Fruit fly (Drosophila melanogaster) whole organism, embryonic: ENCODE results near the gene Tailor.

Source experiments
- CG10147 ChIP-seq: fragments of 200-800 bp; sonication (Bioruptor generic); optimal IDR thresholded peaks from 2 replicates; lab custom pipeline; 2019; ENCODE audit warnings: missing biosample characterization, mild to moderate bottlenecking, missing genetic modification characterization, moderate library complexity
- CG11504 ChIP-seq: fragments of 200-800 bp; sonication (Bioruptor generic); optimal IDR thresholded peaks from 3 replicates; lab custom pipeline; 2019; ENCODE audit warnings: missing biosample characterization, mild to moderate bottlenecking, missing genetic modification characterization, moderate library complexity
- CG12744 ChIP-seq: fragments of 200-800 bp; sonication (Bioruptor generic); optimal IDR thresholded peaks from 2 replicates; lab custom pipeline; 2016; ENCODE audit warnings: missing biosample characterization, missing genetic modification characterization
- CG1529 ChIP-seq: fragments of 200-800 bp; sonication (Bioruptor generic); optimal IDR thresholded peaks from 3 replicates; lab custom pipeline; 2018; ENCODE audit warnings: missing biosample characterization, missing genetic modification characterization
- CG15479 ChIP-seq: fragments of 200-800 bp; sonication (Bioruptor generic); optimal IDR thresholded peaks from 3 replicates; lab custom pipeline; 2019; ENCODE audit warnings: missing biosample characterization, mild to moderate bottlenecking, missing genetic modification characterization, moderate library complexity
- CG15601 ChIP-seq: fragments of 200-800 bp; sonication (Bioruptor generic); optimal IDR thresholded peaks from 3 replicates; lab custom pipeline; 2019; ENCODE audit warnings: missing biosample characterization, mild to moderate bottlenecking, missing genetic modification characterization, moderate library complexity
- CG1602 ChIP-seq: fragments of 200-800 bp; sonication (Bioruptor generic); optimal IDR thresholded peaks from 3 replicates; lab custom pipeline; 2016; ENCODE audit warnings: missing biosample characterization, missing genetic modification characterization
- CG17385 ChIP-seq: fragments of 200-800 bp; sonication (Bioruptor generic); optimal IDR thresholded peaks from 3 replicates; lab custom pipeline; 2018; ENCODE audit warnings: missing biosample characterization, mild to moderate bottlenecking, missing genetic modification characterization
- CG1832 ChIP-seq: fragments of 200-800 bp; sonication (Bioruptor generic); optimal IDR thresholded peaks from 2 replicates; lab custom pipeline; 2017; ENCODE audit warnings: missing biosample characterization, mild to moderate bottlenecking, missing genetic modification characterization, inconsistent platforms
- CG34376 ChIP-seq: fragments of 200-800 bp; sonication (Bioruptor generic); optimal IDR thresholded peaks from 2 replicates; lab custom pipeline; 2018; ENCODE audit warnings: missing biosample characterization, mild to moderate bottlenecking, missing genetic modification characterization
- CG3995 ChIP-seq: fragments of 200-800 bp; sonication (Bioruptor generic); optimal IDR thresholded peaks from 3 replicates; lab custom pipeline; 2016; ENCODE audit warnings: missing biosample characterization, missing genetic modification characterization
- CG4282 ChIP-seq: fragments of 200-800 bp; sonication (Bioruptor generic); optimal IDR thresholded peaks from 2 replicates; lab custom pipeline; 2016; ENCODE audit warnings: missing biosample characterization, missing genetic modification characterization
- CG4360 ChIP-seq: fragments of 200-800 bp; sonication (Bioruptor generic); IDR thresholded peaks from 2 replicates; pipeline ENCODE4 v1.3.6; 2022; ENCODE audit warnings: missing biosample characterization, missing genetic modification characterization
- CG6683 ChIP-seq: fragments of 200-800 bp; sonication (Bioruptor generic); optimal IDR thresholded peaks from 2 replicates; lab custom pipeline; 2017; ENCODE audit warnings: missing biosample characterization, mild to moderate bottlenecking, missing genetic modification characterization, missing genetic modification reagents
- CG8924 ChIP-seq: fragments of 200-800 bp; optimal IDR thresholded peaks from 3 replicates; lab custom pipeline; 2019; ENCODE audit warnings: missing biosample characterization, mild to moderate bottlenecking, missing genetic modification characterization, moderate library complexity
- Camta ChIP-seq: fragments of 200-800 bp; sonication (Bioruptor generic); optimal IDR thresholded peaks from 2 replicates; lab custom pipeline; 2016; ENCODE audit warnings: missing biosample characterization, missing genetic modification characterization
- D ChIP-seq, 2 experiments: fragments of 200-800 bp in 1 of 2; fragments of >200 bp in 1 of 2; sonication (Bioruptor generic) in 1 of 2; optimal IDR thresholded peaks; 2 replicates in 1 of 2; 3 replicates in 1 of 2; lab custom pipeline; 2017; ENCODE audit warnings: mild to moderate bottlenecking in 1 of 2, missing biosample characterization in 1 of 2, missing genetic modification characterization in 1 of 2, missing genetic modification reagents in 1 of 2
- Dll ChIP-seq: fragments of 200-800 bp; sonication (Bioruptor generic); IDR thresholded peaks from 4 replicates; pipeline ENCODE4 v1.3.6; 2022; ENCODE audit warnings: missing biosample characterization, missing genetic modification characterization; ENCODE audit not compliant: partially characterized antibody
- ERR ChIP-seq: fragments of 200-800 bp; sonication (Bioruptor generic); optimal IDR thresholded peaks from 2 replicates; lab custom pipeline; 2016; ENCODE audit warnings: missing biosample characterization, missing genetic modification characterization
- Kr ChIP-seq: fragments of 200-800 bp; sonication (Bioruptor generic); optimal IDR thresholded peaks from 2 replicates; lab custom pipeline; 2017; ENCODE audit warnings: missing biosample characterization, mild to moderate bottlenecking, missing genetic modification characterization
- Optix ChIP-seq: fragments of 200-800 bp; sonication (Bioruptor generic); IDR thresholded peaks from 3 replicates; pipeline ENCODE4 v1.3.6; 2022; ENCODE audit warnings: missing biosample characterization, missing genetic modification characterization
- Pdp1 ChIP-seq, 2 experiments: fragments of 200-800 bp; sonication (Bioruptor generic); optimal IDR thresholded peaks; 3 replicates each; lab custom pipeline; 2016; ENCODE audit warnings: missing biosample characterization in 2 of 2, missing genetic modification characterization in 2 of 2, mild to moderate bottlenecking in 1 of 2, moderate library complexity in 1 of 2
- Poxn ChIP-seq: fragments of 200-800 bp; sonication (Bioruptor generic); IDR thresholded peaks from 2 replicates; pipeline ENCODE4 v1.3.6; 2022; ENCODE audit warnings: missing biosample characterization, missing genetic modification characterization
- Trl ChIP-seq, 3 experiments: fragments of >200 bp in 2 of 3; fragments of 200-800 bp in 1 of 3; sonication (Bioruptor generic) in 1 of 3; optimal IDR thresholded peaks; 2 replicates in 1 of 3; 3 replicates in 2 of 3; lab custom pipeline; 2016 to 2017; ENCODE audit warnings: missing biosample characterization in 1 of 3, missing genetic modification characterization in 1 of 3
- ac ChIP-seq: fragments of 200-800 bp; sonication (Bioruptor generic); optimal IDR thresholded peaks from 3 replicates; lab custom pipeline; 2017; ENCODE audit warnings: missing biosample characterization, mild to moderate bottlenecking, missing genetic modification characterization
- bsh ChIP-seq, 2 experiments: fragments of 200-800 bp; sonication (Bioruptor generic); optimal IDR thresholded peaks; 2 replicates each; lab custom pipeline; 2017 to 2018; ENCODE audit warnings: mild to moderate bottlenecking in 2 of 2, missing biosample characterization in 2 of 2, missing genetic modification characterization in 2 of 2, moderate library complexity in 1 of 2
- cad ChIP-seq: fragments of >200 bp; optimal IDR thresholded peaks from 2 replicates; lab custom pipeline; 2017; ENCODE audit warnings: missing biosample characterization, missing genetic modification characterization
- cg ChIP-seq: fragments of 200-800 bp; sonication (Bioruptor generic); optimal IDR thresholded peaks from 3 replicates; lab custom pipeline; 2019; ENCODE audit warnings: missing biosample characterization, mild to moderate bottlenecking, missing genetic modification characterization, moderate library complexity
- chinmo ChIP-seq: fragments of 200-800 bp; sonication (Bioruptor generic); IDR thresholded peaks from 4 replicates; pipeline ENCODE4 v1.3.6; 2022; ENCODE audit warnings: missing biosample characterization, missing genetic modification characterization; ENCODE audit not compliant: partially characterized antibody
- chn ChIP-seq: fragments of 200-800 bp; sonication (Bioruptor generic); optimal IDR thresholded peaks from 2 replicates; lab custom pipeline; 2016; ENCODE audit warnings: missing biosample characterization, missing genetic modification characterization
- ci ChIP-seq: fragments of 200-800 bp; sonication (Bioruptor generic); IDR thresholded peaks from 3 replicates; pipeline ENCODE4 v1.3.6; 2022; ENCODE audit warnings: missing biosample characterization, missing genetic modification characterization
- crc ChIP-seq: fragments of 200-800 bp; sonication (Bioruptor generic); optimal IDR thresholded peaks from 2 replicates; lab custom pipeline; 2016; ENCODE audit warnings: missing biosample characterization, missing genetic modification characterization
- crol ChIP-seq: fragments of 200-800 bp; sonication (Bioruptor generic); IDR thresholded peaks from 2 replicates; pipeline ENCODE4 v1.3.6; 2022; ENCODE audit warnings: missing biosample characterization, missing genetic modification characterization
- fu2 ChIP-seq: fragments of 200-800 bp; sonication (Bioruptor generic); optimal IDR thresholded peaks from 2 replicates; lab custom pipeline; 2016; ENCODE audit warnings: missing biosample characterization, missing genetic modification characterization
- gcm ChIP-seq: fragments of 200-800 bp; sonication (Bioruptor generic); optimal IDR thresholded peaks from 2 replicates; lab custom pipeline; 2019; ENCODE audit warnings: missing biosample characterization, mild to moderate bottlenecking, missing genetic modification characterization, moderate library complexity
- kni ChIP-seq: fragments of 200-800 bp; sonication (Bioruptor generic); optimal IDR thresholded peaks from 3 replicates; lab custom pipeline; 2017; ENCODE audit warnings: mild to moderate bottlenecking, missing biosample characterization, missing genetic modification reagents, missing genetic modification characterization
- lilli ChIP-seq: fragments of 200-800 bp; sonication (Bioruptor generic); optimal IDR thresholded peaks from 3 replicates; lab custom pipeline; 2016; ENCODE audit warnings: missing biosample characterization, missing genetic modification characterization
- nerfin-1 ChIP-seq: fragments of 200-800 bp; sonication (Bioruptor generic); optimal IDR thresholded peaks from 3 replicates; lab custom pipeline; 2019; ENCODE audit warnings: missing biosample characterization, mild to moderate bottlenecking, missing genetic modification characterization, moderate library complexity
- nom ChIP-seq: fragments of 200-800 bp; sonication (Bioruptor generic); optimal IDR thresholded peaks from 2 replicates; lab custom pipeline; 2017; ENCODE audit warnings: missing biosample characterization, missing genetic modification characterization, mild to moderate bottlenecking, moderate library complexity, missing genetic modification reagents
- pita ChIP-seq: fragments of 200-800 bp; sonication (Bioruptor generic); optimal IDR thresholded peaks from 2 replicates; lab custom pipeline; 2017; ENCODE audit warnings: missing biosample characterization, mild to moderate bottlenecking, missing genetic modification characterization
- pros ChIP-seq: fragments of 200-800 bp; sonication (Bioruptor generic); optimal IDR thresholded peaks from 3 replicates; lab custom pipeline; 2019; ENCODE audit warnings: missing biosample characterization, mild to moderate bottlenecking, missing genetic modification characterization, moderate library complexity
- seq ChIP-seq: fragments of 200-800 bp; sonication (Bioruptor generic); IDR thresholded peaks from 2 replicates; pipeline ENCODE4 v1.3.6; 2022; ENCODE audit warnings: missing biosample characterization, missing genetic modification characterization
- sna ChIP-seq: fragments of 200-800 bp; sonication (Bioruptor generic); IDR thresholded peaks from 2 replicates; pipeline ENCODE4 v1.3.6; 2022; ENCODE audit warnings: missing biosample characterization, missing genetic modification characterization; ENCODE audit not compliant: partially characterized antibody
- sqz ChIP-seq: fragments of 200-800 bp; sonication (Bioruptor generic); optimal IDR thresholded peaks from 3 replicates; lab custom pipeline; 2018; ENCODE audit warnings: missing biosample characterization, mild to moderate bottlenecking, missing genetic modification characterization
- tx ChIP-seq: fragments of 200-800 bp; sonication (Bioruptor generic); optimal IDR thresholded peaks from 2 replicates; lab custom pipeline; 2016; ENCODE audit warnings: missing biosample characterization, missing genetic modification characterization
- yki ChIP-seq: fragments of >200 bp; optimal IDR thresholded peaks from 3 replicates; lab custom pipeline; 2018
- z ChIP-seq: fragments of 200-800 bp; sonication (Bioruptor generic); IDR thresholded peaks from 3 replicates; pipeline ENCODE4 v1.3.6; 2022; ENCODE audit warnings: missing biosample characterization, missing genetic modification characterization
- zen ChIP-seq: fragments of 200-800 bp; sonication (Bioruptor generic); optimal IDR thresholded peaks from 3 replicates; lab custom pipeline; 2018; ENCODE audit warnings: missing biosample characterization, mild to moderate bottlenecking, missing genetic modification characterization, moderate library complexity

The Tailor gene

dm6 chr3R:7109760-7110303 lies 23.9 kb upstream of the Tailor start:
- TF ChIP-seq lilli (GFP tag; lab: Kevin White, UChicago) (no peak), CG4360 (GFP tag; lab: Robert Waterston, UW) (peak; percentile 96), ERR (GFP tag; lab: Kevin White, UChicago) (no peak), CG10147 (GFP tag; lab: Kevin White, UChicago) (no peak), Optix (GFP tag; lab: Robert Waterston, UW) (no peak), CG3995 (GFP tag; lab: Kevin White, UChicago) (no peak), pita (GFP tag; lab: Kevin White, UChicago) (no peak), bsh (GFP tag; optimal IDR thresholded peaks at IDR 0.05; lab: Kevin White, UChicago) (peak in 1 of 2 experiments; percentile 50), CG11504 (tag; lab: Kevin White, UChicago) (peak; percentile 25), chn (GFP tag; lab: Kevin White, UChicago) (peak; percentile 62), ci (GFP tag; lab: Robert Waterston, UW) (peak; percentile 51; the same call in 2 of the 3 replicates), yki (peak; percentile 71), gcm (GFP tag; lab: Kevin White, UChicago) (peak; percentile 54), CG34376 (GFP tag; lab: Kevin White, UChicago) (no peak), CG1529 (GFP tag; lab: Kevin White, UChicago) (no peak), CG12744 (GFP tag; lab: Kevin White, UChicago) (no peak), pros (peak; percentile 78), CG4282 (GFP tag; lab: Kevin White, UChicago) (no peak), nerfin-1 (tag; lab: Kevin White, UChicago) (peak; percentile 22), D (optimal IDR thresholded peaks at IDR 0.05; lab: Kevin White, UChicago) (peak; percentile 72), D (GFP tag; optimal IDR thresholded peaks at IDR 0.05; lab: Kevin White, UChicago) (no peak), z (GFP tag; lab: Robert Waterston, UW) (peak; percentile 61; the same call in 1 of the 3 replicates), CG8924 (tag; lab: Kevin White, UChicago) (peak; percentile 14), CG17385 (GFP tag; lab: Kevin White, UChicago) (peak; percentile 70), Poxn (GFP tag; lab: Robert Waterston, UW) (no peak), CG15479 (GFP tag; lab: Kevin White, UChicago) (peak; percentile 95), cad (GFP tag; lab: Kevin White, UChicago) (peak; percentile 68), tx (GFP tag; lab: Kevin White, UChicago) (no peak), seq (0 out of 2 replicates have a peak, but pooled peaks have one; percentile 12), CG15601 (no peak), Pdp1 (GFP tag; optimal IDR thresholded peaks at IDR 0.05; lab: Kevin White, UChicago) (peak in 1 of 2 experiments; percentile 92), CG1602 (GFP tag; lab: Kevin White, UChicago) (no peak), kni (GFP tag; lab: Kevin White, UChicago) (peak; percentile 71), Dll (GFP tag; lab: Robert Waterston, UW) (0 out of 4 replicates have a peak, but pooled peaks have one; percentile 20), sna (GFP tag; lab: Robert Waterston, UW) (peak; percentile 30; the same call in 1 of the 2 replicates), chinmo (GFP tag; lab: Robert Waterston, UW) (peak; percentile 78; the same call in 1 of the 4 replicates), zen (tag; lab: Kevin White, UChicago) (peak; percentile 43), cg (peak; percentile 83), fu2 (GFP tag; lab: Kevin White, UChicago) (no peak), Camta (no peak), crc (GFP tag; lab: Kevin White, UChicago) (no peak), Kr (GFP tag; lab: Kevin White, UChicago) (peak; percentile 31), sqz (GFP tag; lab: Kevin White, UChicago) (peak; percentile 25), CG6683 (GFP tag; lab: Kevin White, UChicago) (no peak), nom (GFP tag; lab: Kevin White, UChicago) (peak; percentile 57), crol (peak; percentile 12; the same call in 1 of the 2 replicates), CG1832 (GFP tag; lab: Kevin White, UChicago) (peak; percentile 49), Trl (optimal IDR thresholded peaks at IDR 0.05; lab: Kevin White, UChicago) (peak; percentile 81 to 96), Trl (GFP tag; optimal IDR thresholded peaks at IDR 0.05; lab: Kevin White, UChicago) (no peak), ac (GFP tag; lab: Kevin White, UChicago) (peak; percentile 19)
- TF ChIP-seq, all 482 proteins: peak for 30
